Worm (Caenorhabditis elegans): ENCODE results near the gene K02A6.1.

DNA sequence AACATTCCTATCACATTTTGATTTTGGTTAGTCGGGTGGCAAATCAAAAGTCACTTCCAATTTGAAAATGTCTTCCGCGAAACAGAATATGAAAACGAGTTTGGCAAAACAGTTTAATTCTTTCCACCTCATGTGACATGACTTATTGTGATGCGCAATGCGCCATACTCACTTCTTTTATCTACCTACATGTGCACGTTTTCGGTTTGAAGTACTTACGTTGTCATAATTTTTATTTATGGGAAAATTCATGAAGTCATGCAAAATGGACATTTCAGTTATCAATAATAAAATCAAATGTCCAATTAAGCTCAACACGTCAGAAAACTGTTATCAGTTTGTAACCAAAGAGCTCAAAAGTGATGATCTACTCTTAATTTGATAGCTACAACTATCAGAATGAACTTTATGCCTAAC, 19.1 kb downstream of the K02A6.1 start:
- TF ChIP-seq fos-1 (tag; optimal IDR thresholded peaks at IDR 0.05) = no peak
- TF ChIP-seq snpc-4 (tag; optimal IDR thresholded peaks at IDR 0.05) = no peak
- TF ChIP-seq Y116A8C.19 (tag; optimal IDR thresholded peaks at IDR 0.05; ENCODE audit: borderline replicate concordance) = no peak
- no peak for TF ChIP-seq ceh-82 (tag; optimal IDR thresholded peaks at IDR 0.05)
- TF ChIP-seq unc-62 (GFP tag; optimal IDR thresholded peaks at IDR 0.05) = no peak

Data from whole organism, L1 larva.